Worm (Caenorhabditis elegans) whole organism, L4 larva: ENCODE measurements around the gene nhr-146.
"Not testable (repeated sequence)": the region's sequence is repeated elsewhere in the genome, so short reads cannot be mapped to it uniquely, and the experiment has no call there.

Experiments used
- ZK546.5 ChIP-seq, 2 experiments: sonication (generic microtip); optimal IDR thresholded peaks; 2 replicates each; lab custom pipeline; 2017; ENCODE audit warnings: missing biosample characterization in 2 of 2, missing genetic modification characterization in 2 of 2
- ceh-82 ChIP-seq: sonication (generic microtip); optimal IDR thresholded peaks from 2 replicates; lab custom pipeline; 2017; ENCODE audit warnings: missing biosample characterization, missing genetic modification characterization
- lin-15B ChIP-seq: fragments of 150-350 bp; sonication (generic microtip); optimal IDR thresholded peaks from 3 replicates; lab custom pipeline; 2014; ENCODE audit warnings: missing biosample characterization, missing genetic modification characterization
- lin-39 ChIP-seq: fragments of 150-350 bp; optimal IDR thresholded peaks from 2 replicates; lab custom pipeline; 2014; ENCODE audit warnings: missing biosample characterization, missing genetic modification reagents, missing genetic modification characterization
- zfp-2 ChIP-seq: sonication (generic microtip); optimal IDR thresholded peaks from 2 replicates; lab custom pipeline; 2016; ENCODE audit warnings: mild to moderate bottlenecking, missing genetic modification characterization, missing compliant biosample characterization
- ztf-11 ChIP-seq: fragments of 150-350 bp; optimal IDR thresholded peaks from 2 replicates; lab custom pipeline; 2014; ENCODE audit warnings: missing biosample characterization, missing genetic modification characterization

DNA sequence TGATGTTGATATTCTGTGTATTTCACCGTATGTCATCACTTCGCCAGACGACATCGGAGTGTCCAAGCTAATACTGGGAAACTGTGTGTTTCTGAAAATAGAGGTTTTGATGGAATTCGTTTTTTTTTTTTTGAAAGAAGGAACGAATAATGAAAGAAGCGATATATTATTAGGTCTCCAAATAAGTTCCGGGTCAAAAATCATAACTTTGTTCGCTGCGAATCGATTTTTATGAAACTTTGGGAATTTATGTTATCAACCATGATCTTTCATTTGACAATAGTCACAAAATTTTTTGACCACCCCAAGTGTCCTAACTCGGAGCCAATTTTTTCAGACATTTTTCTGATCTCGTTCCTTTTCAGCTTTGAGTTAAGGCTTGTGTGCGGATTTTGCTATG lies 18.6 kb downstream of the nhr-146 start, which contains the start of gene nhr-274:
- TF ChIP-seq ceh-82; lin-39 (tag; lab: Kevin White, UChicago); ZK546.5 (tag; optimal IDR thresholded peaks at IDR 0.05; lab: Kevin White, UChicago); ztf-11 (tag; lab: Kevin White, UChicago); lin-15B (tag; lab: Kevin White, UChicago); zfp-2: not testable (repeated sequence)
